Worm (Caenorhabditis elegans) whole organism, L4/young adult: Measurements from ENCODE around the gene ZK185.2.

Experiments used
- W03F9.2 ChIP-seq: fragments of 150-350 bp; optimal IDR thresholded peaks from 2 replicates; lab custom pipeline; 2014; ENCODE audit warnings: missing biosample characterization, missing genetic modification characterization
- him-1 ChIP-seq: sonication (generic microtip); optimal IDR thresholded peaks from 2 replicates; lab custom pipeline; 2016; ENCODE audit warnings: missing genotype, missing genetic modification reagents, missing genetic modification characterization, missing compliant biosample characterization

DNA sequence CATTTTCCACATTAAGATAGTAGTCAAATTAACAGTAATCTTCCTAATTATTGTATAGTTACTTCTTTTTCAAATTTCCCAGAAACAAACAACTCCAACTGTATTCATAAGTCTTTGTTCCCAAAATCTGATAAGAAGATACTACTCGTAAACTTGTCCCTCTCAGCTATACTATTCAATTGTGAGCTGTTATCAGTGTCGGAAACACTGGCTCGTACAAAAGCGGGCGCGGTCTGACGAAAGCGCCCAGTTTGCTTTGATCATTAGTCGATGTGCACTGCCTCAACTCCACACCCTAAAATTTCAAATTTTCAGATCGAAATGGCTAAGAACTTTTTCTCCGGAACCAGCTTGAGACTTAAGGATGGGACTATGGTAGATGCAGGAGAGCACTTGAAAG is 49.6 kb upstream of the ZK185.2 start, which contains the start of gene trx-3:
- TF ChIP-seq W03F9.2 (no peak), him-1 (tag; lab: Kevin White, UChicago) (no peak)
